Fruit fly (Drosophila melanogaster) whole organism, embryonic: ENCODE measurements around the gene CG8668.

Source experiments
- Ada2b ChIP-seq: fragments of 200-800 bp; sonication (Bioruptor generic); IDR thresholded peaks from 2 replicates; pipeline ENCODE4 v1.3.6; 2022; ENCODE audit warnings: missing biosample characterization, missing genetic modification characterization
- Aef1 ChIP-seq: fragments of 200-800 bp; sonication (Bioruptor generic); IDR thresholded peaks from 3 replicates; pipeline ENCODE4 v1.3.6; 2022; ENCODE audit warnings: missing biosample characterization, missing genetic modification characterization
- Antp ChIP-seq: fragments of 200-800 bp; sonication (Bioruptor generic); optimal IDR thresholded peaks from 3 replicates; lab custom pipeline; 2016; ENCODE audit warnings: missing biosample characterization, missing genetic modification characterization
- CG10147 ChIP-seq: fragments of 200-800 bp; sonication (Bioruptor generic); optimal IDR thresholded peaks from 2 replicates; lab custom pipeline; 2019; ENCODE audit warnings: missing biosample characterization, mild to moderate bottlenecking, missing genetic modification characterization, moderate library complexity
- CG10209 ChIP-seq: fragments of 200-800 bp; sonication (Bioruptor generic); optimal IDR thresholded peaks from 3 replicates; lab custom pipeline; 2017; ENCODE audit warnings: missing biosample characterization, mild to moderate bottlenecking, missing genetic modification characterization, missing genetic modification reagents
- CG10654 ChIP-seq: fragments of 200-800 bp; sonication (Bioruptor generic); optimal IDR thresholded peaks from 2 replicates; lab custom pipeline; 2016; ENCODE audit warnings: missing biosample characterization, missing genetic modification characterization
- CG11560 ChIP-seq: fragments of 200-800 bp; sonication (Bioruptor generic); IDR thresholded peaks from 3 replicates; pipeline ENCODE4 v1.3.6; 2022; ENCODE audit warnings: missing biosample characterization, missing genetic modification characterization
- CG12299 ChIP-seq: fragments of 200-800 bp; sonication (Bioruptor generic); optimal IDR thresholded peaks from 2 replicates; lab custom pipeline; 2018; ENCODE audit warnings: missing biosample characterization, mild to moderate bottlenecking, missing genetic modification characterization
- CG13123 ChIP-seq: fragments of 200-800 bp; sonication (Bioruptor generic); optimal IDR thresholded peaks from 2 replicates; lab custom pipeline; 2016; ENCODE audit warnings: missing biosample characterization, missing genetic modification characterization
- CG13296 ChIP-seq: fragments of 200-800 bp; sonication (Bioruptor generic); optimal IDR thresholded peaks from 3 replicates; lab custom pipeline; 2018; ENCODE audit warnings: missing biosample characterization, mild to moderate bottlenecking, missing genetic modification characterization
- CG14441 ChIP-seq: fragments of 200-800 bp; sonication (Bioruptor generic); IDR thresholded peaks from 2 replicates; pipeline ENCODE4 v1.3.6; 2022; ENCODE audit warnings: missing biosample characterization, missing genetic modification characterization
- CG1529 ChIP-seq: fragments of 200-800 bp; sonication (Bioruptor generic); optimal IDR thresholded peaks from 3 replicates; lab custom pipeline; 2018; ENCODE audit warnings: missing biosample characterization, missing genetic modification characterization
- CG15696 ChIP-seq: fragments of 200-800 bp; sonication (Bioruptor generic); optimal IDR thresholded peaks from 2 replicates; lab custom pipeline; 2019; ENCODE audit warnings: missing biosample characterization, mild to moderate bottlenecking, missing genetic modification characterization, moderate library complexity
- CG1647 ChIP-seq: fragments of 200-800 bp; sonication (Bioruptor generic); optimal IDR thresholded peaks from 3 replicates; lab custom pipeline; 2016; ENCODE audit warnings: missing biosample characterization, missing genetic modification characterization
- CG16813 ChIP-seq: fragments of 200-800 bp; sonication (Bioruptor generic); IDR thresholded peaks from 3 replicates; pipeline ENCODE4 v1.3.6; 2022; ENCODE audit warnings: missing biosample characterization, missing genetic modification characterization; ENCODE audit not compliant: partially characterized antibody
- CG17385 ChIP-seq: fragments of 200-800 bp; sonication (Bioruptor generic); optimal IDR thresholded peaks from 3 replicates; lab custom pipeline; 2018; ENCODE audit warnings: missing biosample characterization, mild to moderate bottlenecking, missing genetic modification characterization
- CG2129 ChIP-seq: fragments of 200-800 bp; sonication (Bioruptor generic); IDR thresholded peaks from 2 replicates; pipeline ENCODE4 v1.3.6; 2022; ENCODE audit warnings: missing biosample characterization, missing genetic modification characterization; ENCODE audit not compliant: partially characterized antibody
- CG2712 ChIP-seq: fragments of 200-800 bp; optimal IDR thresholded peaks from 3 replicates; lab custom pipeline; 2019; ENCODE audit warnings: missing biosample characterization, mild to moderate bottlenecking, missing genetic modification characterization, moderate library complexity
- CG30403 ChIP-seq: fragments of 200-800 bp; sonication (Bioruptor generic); optimal IDR thresholded peaks from 3 replicates; lab custom pipeline; 2016; ENCODE audit warnings: missing biosample characterization, missing genetic modification characterization
- CG3065 ChIP-seq: fragments of 200-800 bp; sonication (Bioruptor generic); optimal IDR thresholded peaks from 2 replicates; lab custom pipeline; 2016; ENCODE audit warnings: missing biosample characterization, missing genetic modification characterization
- CG3281 ChIP-seq: fragments of 200-800 bp; sonication (Bioruptor generic); optimal IDR thresholded peaks from 3 replicates; lab custom pipeline; 2017; ENCODE audit warnings: missing biosample characterization, mild to moderate bottlenecking, missing genetic modification characterization
- CG34422 ChIP-seq: fragments of 200-800 bp; sonication (Bioruptor generic); IDR thresholded peaks from 3 replicates; pipeline ENCODE4 v1.3.6; 2022; ENCODE audit warnings: missing biosample characterization, missing genetic modification characterization
- CG3726 ChIP-seq: fragments of 200-800 bp; sonication (Bioruptor generic); IDR thresholded peaks from 3 replicates; pipeline ENCODE4, ENCODE4 v1.3.6; 2022; ENCODE audit warnings: missing biosample characterization, missing genetic modification characterization
- CG4424 ChIP-seq: fragments of 200-800 bp; sonication (Bioruptor generic); optimal IDR thresholded peaks from 3 replicates; lab custom pipeline; 2016; ENCODE audit warnings: missing biosample characterization, missing genetic modification characterization
- CG4617 ChIP-seq: fragments of 200-800 bp; sonication (Bioruptor generic); optimal IDR thresholded peaks from 3 replicates; lab custom pipeline; 2016; ENCODE audit warnings: missing biosample characterization, missing genetic modification characterization, borderline replicate concordance
- CG4820 ChIP-seq: fragments of 200-800 bp; sonication (Bioruptor generic); optimal IDR thresholded peaks from 3 replicates; lab custom pipeline; 2016; ENCODE audit warnings: missing biosample characterization, missing genetic modification characterization
- Fer3 ChIP-seq: fragments of 200-800 bp; sonication (Bioruptor generic); optimal IDR thresholded peaks from 2 replicates; lab custom pipeline; 2018; ENCODE audit warnings: missing biosample characterization, mild to moderate bottlenecking, missing genetic modification characterization, moderate library complexity
- GATAe ChIP-seq: fragments of 200-800 bp; sonication (Bioruptor generic); conservative IDR thresholded peaks from 2 replicates; pipeline ENCODE4 v1.3.6; 2022; ENCODE audit warnings: missing biosample characterization, missing genetic modification characterization
- Jarid2 ChIP-seq: fragments of 200-800 bp; sonication (Bioruptor generic); optimal IDR thresholded peaks from 3 replicates; lab custom pipeline; 2017; ENCODE audit warnings: mild to moderate bottlenecking, missing biosample characterization, missing genetic modification reagents, missing genetic modification characterization
- Lim3 ChIP-seq: fragments of 200-800 bp; sonication (Bioruptor generic); IDR thresholded peaks from 2 replicates; pipeline ENCODE4 v1.3.6; 2022; ENCODE audit warnings: missing biosample characterization, missing genetic modification characterization
- Nf-YA ChIP-seq: fragments of 200-800 bp; sonication (Bioruptor generic); IDR thresholded peaks from 2 replicates; pipeline ENCODE4 v1.3.6; 2022; ENCODE audit warnings: missing biosample characterization, missing genetic modification characterization
- Ptx1 ChIP-seq: fragments of 200-800 bp; sonication (Bioruptor generic); IDR thresholded peaks from 2 replicates; pipeline ENCODE4 v1.3.6; 2022; ENCODE audit warnings: missing biosample characterization, missing genetic modification characterization
- Rx ChIP-seq: fragments of 200-800 bp; sonication (Bioruptor generic); IDR thresholded peaks from 2 replicates; pipeline ENCODE4 v1.3.6; 2022; ENCODE audit warnings: missing biosample characterization, missing genetic modification characterization
- Tbp ChIP-seq: fragments of >200 bp; optimal IDR thresholded peaks from 2 replicates; lab custom pipeline; 2018; ENCODE audit warnings: missing biosample characterization, missing genetic modification characterization
- Trl ChIP-seq, 3 experiments: fragments of >200 bp in 2 of 3; fragments of 200-800 bp in 1 of 3; sonication (Bioruptor generic) in 1 of 3; optimal IDR thresholded peaks; 2 replicates in 1 of 3; 3 replicates in 2 of 3; lab custom pipeline; 2016 to 2017; ENCODE audit warnings: missing biosample characterization in 1 of 3, missing genetic modification characterization in 1 of 3
- ap ChIP-seq: fragments of 200-800 bp; sonication (Bioruptor generic); IDR thresholded peaks from 2 replicates; pipeline ENCODE4 v1.3.6; 2022; ENCODE audit warnings: missing biosample characterization, missing genetic modification characterization
- ara ChIP-seq: fragments of 200-800 bp; sonication (Bioruptor generic); IDR thresholded peaks from 2 replicates; pipeline ENCODE4 v1.3.6; 2022; ENCODE audit warnings: missing biosample characterization, missing genetic modification characterization
- cato ChIP-seq: fragments of 200-800 bp; sonication (Bioruptor generic); optimal IDR thresholded peaks from 2 replicates; lab custom pipeline; 2016; ENCODE audit warnings: missing biosample characterization, missing genetic modification characterization, borderline replicate concordance
- dm ChIP-seq: fragments of 200-800 bp; sonication (Bioruptor generic); optimal IDR thresholded peaks from 3 replicates; lab custom pipeline; 2016; ENCODE audit warnings: missing biosample characterization, missing genetic modification characterization
- gsb ChIP-seq: fragments of 200-800 bp; sonication (Bioruptor generic); IDR thresholded peaks from 2 replicates; pipeline ENCODE4 v1.3.6; 2022; ENCODE audit warnings: missing biosample characterization, missing genetic modification characterization
- hkb ChIP-seq, 2 experiments: fragments of 200-800 bp in 1 of 2; fragments of >200 bp in 1 of 2; sonication (Bioruptor generic) in 1 of 2; IDR thresholded peaks in 1 of 2; optimal IDR thresholded peaks in 1 of 2; 2 replicates each; pipeline versions ENCODE4 v1.3.6 to Lab custom; 2017 to 2022; ENCODE audit warnings: missing biosample characterization in 1 of 2, missing genetic modification characterization in 1 of 2
- lmd ChIP-seq: fragments of 200-800 bp; sonication (Bioruptor generic); IDR thresholded peaks from 2 replicates; pipeline ENCODE4 v1.3.6; 2022; ENCODE audit warnings: missing biosample characterization, missing genetic modification characterization
- mirr ChIP-seq: fragments of 200-800 bp; sonication (Bioruptor generic); optimal IDR thresholded peaks from 3 replicates; lab custom pipeline; 2018; ENCODE audit warnings: missing biosample characterization, mild to moderate bottlenecking, missing genetic modification characterization
- pnt ChIP-seq: fragments of 200-800 bp; sonication (Bioruptor generic); optimal IDR thresholded peaks from 3 replicates; lab custom pipeline; 2016; ENCODE audit warnings: missing biosample characterization, missing genetic modification characterization
- sob ChIP-seq: fragments of 200-800 bp; sonication (Bioruptor generic); IDR thresholded peaks from 2 replicates; pipeline ENCODE4 v1.3.6; 2022; ENCODE audit warnings: missing biosample characterization, missing genetic modification characterization
- sqz ChIP-seq: fragments of 200-800 bp; sonication (Bioruptor generic); optimal IDR thresholded peaks from 3 replicates; lab custom pipeline; 2018; ENCODE audit warnings: missing biosample characterization, mild to moderate bottlenecking, missing genetic modification characterization
- trem ChIP-seq: fragments of 200-800 bp; optimal IDR thresholded peaks from 3 replicates; lab custom pipeline; 2019; ENCODE audit warnings: missing biosample characterization, mild to moderate bottlenecking, missing genetic modification characterization, moderate library complexity
- twi ChIP-seq: fragments of 200-800 bp; optimal IDR thresholded peaks from 2 replicates; lab custom pipeline; 2019; ENCODE audit warnings: missing biosample characterization, mild to moderate bottlenecking, missing genetic modification characterization, moderate library complexity
- unc-4 ChIP-seq: fragments of 200-800 bp; sonication (Bioruptor generic); IDR thresholded peaks from 2 replicates; pipeline ENCODE4 v1.3.6; 2022; ENCODE audit warnings: missing biosample characterization, missing genetic modification characterization; ENCODE audit not compliant: partially characterized antibody
- z ChIP-seq: fragments of 200-800 bp; sonication (Bioruptor generic); IDR thresholded peaks from 3 replicates; pipeline ENCODE4 v1.3.6; 2022; ENCODE audit warnings: missing biosample characterization, missing genetic modification characterization
- zen ChIP-seq: fragments of 200-800 bp; sonication (Bioruptor generic); optimal IDR thresholded peaks from 3 replicates; lab custom pipeline; 2018; ENCODE audit warnings: missing biosample characterization, mild to moderate bottlenecking, missing genetic modification characterization, moderate library complexity
- zf30C ChIP-seq: fragments of 200-800 bp; sonication (Bioruptor generic); optimal IDR thresholded peaks from 3 replicates; lab custom pipeline; 2018; ENCODE audit warnings: missing biosample characterization, mild to moderate bottlenecking, missing genetic modification characterization

Gene CG8668

DNA sequence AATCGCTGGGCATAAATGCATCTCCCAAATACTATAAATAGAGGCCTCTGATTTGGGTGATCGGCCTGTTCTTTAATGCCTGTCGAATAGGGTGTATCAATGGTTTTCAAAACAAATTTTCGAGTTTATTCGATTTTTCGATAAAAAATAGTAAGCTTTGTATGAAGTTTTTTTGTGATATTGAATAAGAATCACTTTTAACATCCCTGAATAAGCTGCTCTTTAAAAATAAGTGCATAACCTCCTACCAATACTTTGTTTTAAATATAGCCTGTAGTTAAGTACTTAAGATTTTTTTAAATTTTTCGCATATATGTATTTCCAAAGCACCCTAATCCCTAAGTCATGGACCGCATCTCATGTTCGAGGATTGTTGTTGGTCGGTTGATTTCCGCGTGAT lies 46.2 kb upstream of the CG8668 start (continued):
- TF ChIP-seq Ptx1 (GFP tag; lab: Robert Waterston, UW), result no peak
- no peak for TF ChIP-seq sob (GFP tag; lab: Robert Waterston, UW)
- no peak for TF ChIP-seq zf30C (GFP tag; lab: Kevin White, UChicago)
- no peak for TF ChIP-seq ara (GFP tag; lab: Robert Waterston, UW)
- peak; percentile 49 for TF ChIP-seq CG17385 (GFP tag; lab: Kevin White, UChicago)
- no peak for TF ChIP-seq CG4424 (GFP tag; lab: Kevin White, UChicago)
- TF ChIP-seq CG15696 (tag; lab: Kevin White, UChicago), result no peak
- TF ChIP-seq Trl (optimal IDR thresholded peaks at IDR 0.05; lab: Kevin White, UChicago), result no peak
- TF ChIP-seq Trl (GFP tag; optimal IDR thresholded peaks at IDR 0.05; lab: Kevin White, UChicago), result no peak
- no peak for TF ChIP-seq GATAe (GFP tag; lab: Robert Waterston, UW)
- no peak for TF ChIP-seq CG3726 (GFP tag; lab: Robert Waterston, UW)
- no peak for TF ChIP-seq Rx (GFP tag; lab: Robert Waterston, UW)
- no peak for TF ChIP-seq gsb (GFP tag; lab: Robert Waterston, UW)
- TF ChIP-seq CG2129 (GFP tag; lab: Robert Waterston, UW), result no peak
- no peak for TF ChIP-seq hkb (optimal IDR thresholded peaks at IDR 0.05; lab: Kevin White, UChicago)
- TF ChIP-seq hkb (GFP tag; IDR thresholded peaks at IDR 0.05; lab: Robert Waterston, UW), result no peak
- TF ChIP-seq Nf-YA, result no peak
- no peak for TF ChIP-seq CG4617 (GFP tag; lab: Kevin White, UChicago)
- no peak for TF ChIP-seq zen
- TF ChIP-seq Fer3 (tag; lab: Kevin White, UChicago), result no peak
- TF ChIP-seq pnt (GFP tag; lab: Kevin White, UChicago), result no peak
- no peak for TF ChIP-seq CG13296 (GFP tag; lab: Kevin White, UChicago)
- TF ChIP-seq CG3281 (GFP tag; lab: Kevin White, UChicago), result no peak
- no peak for TF ChIP-seq CG14441 (GFP tag; lab: Robert Waterston, UW)
- TF ChIP-seq Ada2b, result no peak
- no peak for TF ChIP-seq CG1647 (GFP tag; lab: Kevin White, UChicago)
- peak; percentile 14 for TF ChIP-seq CG12299 (tag; lab: Kevin White, UChicago)
- TF ChIP-seq cato (GFP tag; lab: Kevin White, UChicago), result no peak
- no peak for TF ChIP-seq CG10147 (GFP tag; lab: Kevin White, UChicago)
- TF ChIP-seq sqz (GFP tag; lab: Kevin White, UChicago), result no peak
- no peak for TF ChIP-seq CG3065 (GFP tag; lab: Kevin White, UChicago)
- TF ChIP-seq CG13123 (GFP tag; lab: Kevin White, UChicago), result no peak
- TF ChIP-seq z, result no peak
- no peak for TF ChIP-seq CG4820
- no peak for TF ChIP-seq CG11560 (tag; lab: Robert Waterston, UW)
- no peak for TF ChIP-seq dm (GFP tag; lab: Kevin White, UChicago)
- peak; percentile 17 for TF ChIP-seq twi (tag; lab: Kevin White, UChicago)
- no peak for TF ChIP-seq ap (GFP tag; lab: Robert Waterston, UW)
- peak; percentile 53 for TF ChIP-seq CG2712 (tag; lab: Kevin White, UChicago)
- TF ChIP-seq Aef1, result no peak
- no peak for TF ChIP-seq Antp
- peak; percentile 52 for TF ChIP-seq CG30403
- no peak for TF ChIP-seq unc-4 (GFP tag; lab: Robert Waterston, UW)
- TF ChIP-seq trem (tag; lab: Kevin White, UChicago), result no peak
- TF ChIP-seq CG34422 (GFP tag; lab: Robert Waterston, UW), result no peak
- no peak for TF ChIP-seq mirr (GFP tag; lab: Kevin White, UChicago)
- no peak for TF ChIP-seq Jarid2
- no peak for TF ChIP-seq CG10209 (GFP tag; lab: Kevin White, UChicago)
- peak; percentile 63 for TF ChIP-seq CG1529
- TF ChIP-seq lmd (GFP tag; lab: Robert Waterston, UW), result no peak
- no peak for TF ChIP-seq CG10654
- TF ChIP-seq Tbp (GFP tag; lab: Kevin White, UChicago), result no peak
- no peak for TF ChIP-seq Lim3
- no peak for TF ChIP-seq CG16813
